Worm (Caenorhabditis elegans) whole organism, late embryonic: Measurements from ENCODE around the gene cct-8.

Source experiments
- C38D4.7 ChIP-seq: fragments of 200-800 bp; sonication (Bioruptor generic); optimal IDR thresholded peaks from 2 replicates; lab custom pipeline; 2018; ENCODE audit warnings: mild to moderate bottlenecking, missing genetic modification characterization, moderate library complexity, missing compliant biosample characterization
- F13H6.1 ChIP-seq: sonication (generic microtip); optimal IDR thresholded peaks from 2 replicates; lab custom pipeline; 2016; ENCODE audit warnings: missing genetic modification characterization, missing compliant biosample characterization
- K02D7.2 ChIP-seq: sonication (generic microtip); optimal IDR thresholded peaks from 2 replicates; lab custom pipeline; 2017; ENCODE audit warnings: mild to moderate bottlenecking, missing genetic modification characterization, missing compliant biosample characterization
- K09A11.1 ChIP-seq: sonication (generic microtip); optimal IDR thresholded peaks from 2 replicates; lab custom pipeline; 2017; ENCODE audit warnings: antibody characterized with exemption, mild to moderate bottlenecking, missing genetic modification characterization, missing compliant biosample characterization; ENCODE audit not compliant: insufficient read depth
- Y22D7AL.16 ChIP-seq: sonication (generic microtip); optimal IDR thresholded peaks from 2 replicates; lab custom pipeline; 2016; ENCODE audit warnings: missing genetic modification characterization, missing compliant biosample characterization
- ahr-1 ChIP-seq: sonication (generic microtip); optimal IDR thresholded peaks from 2 replicates; lab custom pipeline; 2016; ENCODE audit warnings: missing genetic modification characterization, missing compliant biosample characterization
- ceh-14 ChIP-seq: sonication (generic microtip); optimal IDR thresholded peaks from 2 replicates; lab custom pipeline; 2016; ENCODE audit warnings: missing genotype, missing genetic modification characterization, missing compliant biosample characterization
- ceh-18 ChIP-seq: sonication (generic microtip); optimal IDR thresholded peaks from 2 replicates; lab custom pipeline; 2016; ENCODE audit warnings: missing genetic modification characterization, missing compliant biosample characterization
- ceh-22 ChIP-seq: sonication (generic microtip); optimal IDR thresholded peaks from 2 replicates; lab custom pipeline; 2017; ENCODE audit warnings: missing biosample characterization, missing genetic modification characterization
- ceh-31 ChIP-seq: sonication (generic microtip); optimal IDR thresholded peaks from 2 replicates; lab custom pipeline; 2016; ENCODE audit warnings: missing genetic modification characterization, missing compliant biosample characterization
- ceh-34 ChIP-seq: sonication (generic microtip); optimal IDR thresholded peaks from 2 replicates; lab custom pipeline; 2016; ENCODE audit warnings: mild to moderate bottlenecking, missing genetic modification characterization, missing compliant biosample characterization
- dmd-4 ChIP-seq: sonication (generic microtip); optimal IDR thresholded peaks from 2 replicates; lab custom pipeline; 2016; ENCODE audit warnings: borderline replicate concordance, missing genetic modification characterization, missing compliant biosample characterization
- elt-2 ChIP-seq: sonication (generic microtip); optimal IDR thresholded peaks from 2 replicates; lab custom pipeline; 2016; ENCODE audit warnings: missing genetic modification reagents, missing genetic modification characterization, missing compliant biosample characterization
- elt-4 ChIP-seq: sonication (generic microtip); optimal IDR thresholded peaks from 2 replicates; lab custom pipeline; 2016; ENCODE audit warnings: missing genetic modification characterization, missing compliant biosample characterization
- ets-4 ChIP-seq: sonication (generic microtip); optimal IDR thresholded peaks from 2 replicates; lab custom pipeline; 2016; ENCODE audit warnings: missing genetic modification characterization, missing compliant biosample characterization
- fkh-10 ChIP-seq: fragments of 150-350 bp; optimal IDR thresholded peaks from 2 replicates; lab custom pipeline; 2014; ENCODE audit warnings: missing biosample characterization, missing genetic modification reagents, missing genetic modification characterization
- fkh-6 ChIP-seq: sonication (generic microtip); optimal IDR thresholded peaks from 2 replicates; lab custom pipeline; 2016; ENCODE audit warnings: missing genetic modification characterization, missing compliant biosample characterization
- gmeb-2 ChIP-seq: sonication (generic microtip); optimal IDR thresholded peaks from 2 replicates; lab custom pipeline; 2016; ENCODE audit warnings: missing genetic modification characterization, inconsistent platforms, missing compliant biosample characterization
- hlh-30 ChIP-seq: sonication (generic microtip); optimal IDR thresholded peaks from 2 replicates; lab custom pipeline; 2017; ENCODE audit warnings: antibody characterized with exemption, missing genetic modification characterization, missing compliant biosample characterization; ENCODE audit not compliant: insufficient read depth
- lim-6 ChIP-seq: sonication (generic microtip); optimal IDR thresholded peaks from 2 replicates; lab custom pipeline; 2016; ENCODE audit warnings: missing genetic modification characterization, missing compliant biosample characterization
- lin-11 ChIP-seq: fragments of 200-800 bp; sonication (Bioruptor generic); optimal IDR thresholded peaks from 2 replicates; lab custom pipeline; 2018; ENCODE audit warnings: mild to moderate bottlenecking, missing genetic modification characterization, missing compliant biosample characterization
- madf-2 ChIP-seq: sonication (generic microtip); optimal IDR thresholded peaks from 2 replicates; lab custom pipeline; 2017; ENCODE audit warnings: missing genetic modification characterization, missing compliant biosample characterization
- nfya-1 ChIP-seq: sonication (generic microtip); optimal IDR thresholded peaks from 2 replicates; lab custom pipeline; 2017; ENCODE audit warnings: missing genetic modification characterization, mild to moderate bottlenecking, missing compliant biosample characterization, antibody characterized with exemption, moderate library complexity
- nhr-11 ChIP-seq: fragments of 150-350 bp; optimal IDR thresholded peaks from 2 replicates; lab custom pipeline; 2014; ENCODE audit warnings: missing biosample characterization, missing genetic modification characterization
- pat-9 ChIP-seq: fragments of 200-800 bp; sonication (Bioruptor generic); optimal IDR thresholded peaks from 2 replicates; lab custom pipeline; 2018; ENCODE audit warnings: mild to moderate bottlenecking, missing genetic modification characterization, moderate library complexity, missing compliant biosample characterization
- pqm-1 ChIP-seq: sonication (generic microtip); optimal IDR thresholded peaks from 2 replicates; lab custom pipeline; 2016; ENCODE audit warnings: missing genetic modification characterization, missing compliant biosample characterization
- pros-1 ChIP-seq: fragments of 150-350 bp; optimal IDR thresholded peaks from 2 replicates; lab custom pipeline; 2014; ENCODE audit warnings: missing biosample characterization, missing genetic modification reagents, missing genetic modification characterization
- rnt-1 ChIP-seq: sonication (generic microtip); optimal IDR thresholded peaks from 2 replicates; lab custom pipeline; 2016; ENCODE audit warnings: missing genetic modification characterization, missing compliant biosample characterization
- sdc-2 ChIP-seq: sonication (generic microtip); optimal IDR thresholded peaks from 2 replicates; lab custom pipeline; 2016; ENCODE audit warnings: missing genotype, missing genetic modification characterization, missing compliant biosample characterization
- sox-4 ChIP-seq: sonication (generic microtip); optimal IDR thresholded peaks from 2 replicates; lab custom pipeline; 2017; ENCODE audit warnings: mild to moderate bottlenecking, missing genetic modification characterization, inconsistent platforms, missing compliant biosample characterization
- tbx-2 ChIP-seq: sonication (generic microtip); optimal IDR thresholded peaks from 2 replicates; lab custom pipeline; 2016; ENCODE audit warnings: missing genetic modification characterization, missing compliant biosample characterization
- unc-3 ChIP-seq, 2 experiments: fragments of 200-800 bp in 1 of 2; sonication (Bioruptor generic) in 1 of 2; sonication (generic microtip) in 1 of 2; conservative IDR thresholded peaks in 1 of 2; optimal IDR thresholded peaks in 1 of 2; 2 replicates each; pipeline versions ENCODE4 v1.3.6 to Lab custom; 2016 to 2022; ENCODE audit warnings: missing compliant biosample characterization in 2 of 2, missing genetic modification characterization in 2 of 2, missing genetic modification reagents in 1 of 2
- unc-42 ChIP-seq: sonication (generic microtip); optimal IDR thresholded peaks from 2 replicates; lab custom pipeline; 2016; ENCODE audit warnings: missing genotype, missing genetic modification characterization, missing compliant biosample characterization
- zip-5 ChIP-seq: sonication (generic microtip); optimal IDR thresholded peaks from 2 replicates; lab custom pipeline; 2016; ENCODE audit warnings: missing genetic modification characterization, missing compliant biosample characterization

The cct-8 gene

ce11 chrIV:1086913-1087312, 6.8 kb downstream of the cct-8 start, which contains the start of gene csn-4:
Gene csn-4 (minus strand): TSS chrIV:1087013.
- TF ChIP-seq sdc-2 (no peak), elt-4 (no peak), sox-4 (no peak), ceh-14 (no peak), unc-3 (GFP tag; conservative IDR thresholded peaks at IDR 0.05; lab: Robert Waterston, UW) (no peak), unc-3 (tag; optimal IDR thresholded peaks at IDR 0.05; lab: Kevin White, UChicago) (no peak), fkh-10 (GFP tag; lab: Kevin White, UChicago) (no peak), ceh-22 (tag; lab: Kevin White, UChicago) (no peak), lin-11 (tag; lab: Kevin White, UChicago) (no peak), ceh-34 (tag; lab: Kevin White, UChicago) (no peak), C38D4.7 (no peak)

ce11 chrIV:1075484-1075883, 18.2 kb downstream of the cct-8 start:
- TF ChIP-seq elt-2 (tag; lab: Kevin White, UChicago): peak; percentile 96
- no peak for TF ChIP-seq dmd-4 (tag; lab: Kevin White, UChicago)
- TF ChIP-seq, all 69 proteins: peak for 1

ce11 chrIV:1074069-1074468, 19.7 kb downstream of the cct-8 start:
- no peak for TF ChIP-seq fkh-10 (GFP tag; lab: Kevin White, UChicago)
- no peak for TF ChIP-seq nhr-11
- TF ChIP-seq gmeb-2: no peak
- no peak for TF ChIP-seq ceh-34 (tag; lab: Kevin White, UChicago)

- TF ChIP-seq hlh-30 (tag; lab: Kevin White, UChicago): no peak
- TF ChIP-seq lim-6 (tag; lab: Kevin White, UChicago): no peak
- TF ChIP-seq F13H6.1 (tag; lab: Kevin White, UChicago): peak; percentile 93
- TF ChIP-seq madf-2 (tag; lab: Kevin White, UChicago): no peak
- peak; percentile 54 for TF ChIP-seq ceh-18 (tag; lab: Kevin White, UChicago)
- peak; percentile 36 for TF ChIP-seq unc-42 (tag; lab: Kevin White, UChicago)
- TF ChIP-seq nfya-1 (tag; lab: Kevin White, UChicago): peak; percentile 34
- peak; percentile 9 for TF ChIP-seq tbx-2 (tag; lab: Kevin White, UChicago)
- TF ChIP-seq ceh-31 (tag; lab: Kevin White, UChicago): peak; percentile 59
- TF ChIP-seq, all 69 proteins: peak for 6
Measured at ce11 chrIV:1070383-1070782, 23.3 kb downstream of the cct-8 start.

- TF ChIP-seq dmd-4 (tag; lab: Kevin White, UChicago) (no peak), pqm-1 (tag; lab: Kevin White, UChicago) (no peak), ahr-1 (no peak), rnt-1 (tag; lab: Kevin White, UChicago) (no peak), ets-4 (tag; lab: Kevin White, UChicago) (no peak), Y22D7AL.16 (tag; lab: Kevin White, UChicago) (no peak), pros-1 (tag; lab: Kevin White, UChicago) (no peak), K09A11.1 (tag; lab: Kevin White, UChicago) (no peak), zip-5 (tag; lab: Kevin White, UChicago) (no peak), unc-3 (GFP tag; conservative IDR thresholded peaks at IDR 0.05; lab: Robert Waterston, UW) (no peak), unc-3 (tag; optimal IDR thresholded peaks at IDR 0.05; lab: Kevin White, UChicago) (no peak), pat-9 (tag; lab: Kevin White, UChicago) (no peak), unc-42 (tag; lab: Kevin White, UChicago) (no peak), lin-11 (tag; lab: Kevin White, UChicago) (no peak), K02D7.2 (no peak), fkh-6 (no peak), ceh-18 (tag; lab: Kevin White, UChicago) (no peak), ceh-31 (tag; lab: Kevin White, UChicago) (no peak)
Measured at ce11 chrIV:1068730-1069244, 24.9 kb downstream of the cct-8 start.
